Worm (Caenorhabditis elegans) whole organism, L4 larva: ENCODE measurements around the gene T28C12.2.
A peak's percentile ranks its signal among the peaks of the same experiment; 100 is the strongest.

Source experiments
- Y48G9A.11 ChIP-seq: fragments of 200-800 bp; sonication (Bioruptor generic); IDR thresholded peaks from 2 replicates; pipeline ENCODE4 v1.3.6; 2022; ENCODE audit warnings: missing genetic modification reagents, missing genetic modification characterization, missing compliant biosample characterization
- ama-1 ChIP-seq: fragments of 150-350 bp; optimal IDR thresholded peaks from 2 replicates; lab custom pipeline; 2014; ENCODE audit warnings: inconsistent platforms, mixed read lengths
- ceh-62 ChIP-seq: sonication (generic microtip); optimal IDR thresholded peaks from 2 replicates; lab custom pipeline; 2017; ENCODE audit warnings: missing biosample characterization, missing genetic modification characterization
- cey-2 ChIP-seq: sonication (generic microtip); optimal IDR thresholded peaks from 3 replicates; lab custom pipeline; 2017; ENCODE audit warnings: missing genetic modification characterization, mild to moderate bottlenecking, missing compliant biosample characterization, antibody characterized with exemption, borderline replicate concordance; ENCODE audit not compliant: insufficient read depth
- egl-27 ChIP-seq: sonication (generic microtip); optimal IDR thresholded peaks from 3 replicates; lab custom pipeline; 2017; ENCODE audit warnings: missing biosample characterization, missing genetic modification reagents, missing genetic modification characterization
- hlh-30 ChIP-seq: sonication (generic microtip); optimal IDR thresholded peaks from 2 replicates; lab custom pipeline; 2017; ENCODE audit warnings: antibody characterized with exemption, mild to moderate bottlenecking, missing genetic modification characterization, missing compliant biosample characterization; ENCODE audit not compliant: insufficient read depth
- lsy-2 ChIP-seq, 2 experiments: fragments of 150-350 bp in 1 of 2; sonication (generic microtip) in 1 of 2; optimal IDR thresholded peaks; 2 replicates each; lab custom pipeline; 2014 to 2017; ENCODE audit warnings: missing biosample characterization in 2 of 2, missing genetic modification characterization in 2 of 2
- nhr-11 ChIP-seq: fragments of 150-350 bp; optimal IDR thresholded peaks from 2 replicates; lab custom pipeline; 2014; ENCODE audit warnings: missing biosample characterization, missing genetic modification characterization
- nhr-28 ChIP-seq: fragments of 150-350 bp; optimal IDR thresholded peaks from 2 replicates; lab custom pipeline; 2014; ENCODE audit warnings: missing biosample characterization, missing genetic modification characterization
- pha-4 ChIP-seq, 2 experiments: fragments of 150-350 bp in 1 of 2; fragments of 200-800 bp in 1 of 2; sonication (Bioruptor generic) in 1 of 2; IDR thresholded peaks in 1 of 2; optimal IDR thresholded peaks in 1 of 2; 2 replicates each; pipeline versions ENCODE4 v1.3.6 to Lab custom; 2014 to 2022; ENCODE audit warnings: missing genetic modification characterization in 2 of 2, missing genetic modification reagents in 2 of 2, missing biosample characterization in 1 of 2, missing compliant biosample characterization in 1 of 2
- pqm-1 ChIP-seq: sonication (generic microtip); optimal IDR thresholded peaks from 2 replicates; lab custom pipeline; 2017; ENCODE audit warnings: missing biosample characterization, missing genetic modification characterization
- sdz-12 ChIP-seq: fragments of 200-800 bp; sonication (Bioruptor generic); optimal IDR thresholded peaks from 2 replicates; lab custom pipeline; 2018; ENCODE audit warnings: mild to moderate bottlenecking, missing genetic modification characterization, missing compliant biosample characterization
- unc-39 ChIP-seq: sonication (generic microtip); optimal IDR thresholded peaks from 2 replicates; lab custom pipeline; 2017; ENCODE audit warnings: missing biosample characterization, missing genetic modification characterization

ce11 chrV:6291301-6291700 is 37.7 kb upstream of the T28C12.2 start:
- TF ChIP-seq nhr-28 (tag; lab: Kevin White, UChicago) = peak; percentile 7
- no peak for TF ChIP-seq pha-4 (GFP tag; IDR thresholded peaks at IDR 0.05; lab: Robert Waterston, UW)
- no peak for TF ChIP-seq pha-4 (tag; optimal IDR thresholded peaks at IDR 0.05; lab: Kevin White, UChicago)
- TF ChIP-seq Y48G9A.11 (GFP tag; lab: Robert Waterston, UW) = no peak
- TF ChIP-seq ceh-62 (tag; lab: Kevin White, UChicago) = no peak
- TF ChIP-seq sdz-12 (GFP tag; lab: Kevin White, UChicago) = no peak
- TF ChIP-seq pqm-1 (tag; lab: Kevin White, UChicago) = peak; percentile 54
- TF ChIP-seq unc-39 (tag; lab: Kevin White, UChicago) = no peak
- no peak for TF ChIP-seq nhr-11 (tag; lab: Kevin White, UChicago)
- TF ChIP-seq ama-1 = no peak
- no peak for TF ChIP-seq hlh-30 (tag; lab: Kevin White, UChicago)
- TF ChIP-seq egl-27 = no peak
- TF ChIP-seq lsy-2 (tag; optimal IDR thresholded peaks at IDR 0.05; lab: Kevin White, UChicago) = no peak
- no peak for TF ChIP-seq cey-2 (tag; lab: Kevin White, UChicago)
